Fruit fly (Drosophila melanogaster): Measurements from ENCODE around the gene fd3F.

DNA sequence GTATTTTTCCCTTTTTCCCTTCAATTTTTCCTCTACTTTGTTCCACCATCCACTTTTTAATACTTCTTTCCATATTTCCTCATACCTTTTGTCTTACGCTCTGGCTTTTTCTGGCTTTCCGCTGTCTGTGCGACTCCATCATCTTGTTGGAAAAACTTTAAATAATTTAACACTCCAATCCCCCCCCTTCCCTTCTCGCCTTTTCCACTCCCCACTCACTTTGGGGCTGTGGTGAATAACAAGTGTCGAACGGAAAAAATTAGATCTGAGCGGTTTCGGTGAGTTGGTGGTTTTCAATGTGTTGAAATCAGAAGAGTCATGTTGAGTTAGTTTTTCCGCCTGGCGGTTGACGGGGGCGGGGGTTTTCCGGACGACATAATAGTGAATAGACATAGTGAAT is 35.0 kb upstream of the fd3F start:
- TF ChIP-seq OdsH (GFP tag; optimal IDR thresholded peaks at IDR 0.05) (no peak), CG9705 (GFP tag; optimal IDR thresholded peaks at IDR 0.05) (no peak), Myc (optimal IDR thresholded peaks at IDR 0.05) (no peak), h (GFP tag; optimal IDR thresholded peaks at IDR 0.05) (no peak), pan (optimal IDR thresholded peaks at IDR 0.05) (no peak), lola (GFP tag; optimal IDR thresholded peaks at IDR 0.05) (no peak)

Measured in whole organism, wandering third instar larva.